Fruit fly (Drosophila melanogaster) whole organism, embryonic: ENCODE data around the gene CG7164.
A peak's percentile ranks its signal among the peaks of the same experiment; 100 is the strongest.

Experiments used
- Adf1 ChIP-seq: fragments of 200-800 bp; sonication (Bioruptor generic); IDR thresholded peaks from 2 replicates; pipeline ENCODE4 v1.3.6; 2022; ENCODE audit warnings: missing biosample characterization, missing genetic modification characterization
- Bdp1 ChIP-seq: fragments of 200-800 bp; sonication (Bioruptor generic); optimal IDR thresholded peaks from 3 replicates; lab custom pipeline; 2016; ENCODE audit warnings: missing biosample characterization, missing genetic modification characterization
- CG10267 ChIP-seq: fragments of 200-800 bp; sonication (Bioruptor generic); optimal IDR thresholded peaks from 2 replicates; lab custom pipeline; 2018; ENCODE audit warnings: missing biosample characterization, mild to moderate bottlenecking, missing genetic modification characterization, moderate library complexity
- CG11085 ChIP-seq: fragments of 200-800 bp; sonication (Bioruptor generic); IDR thresholded peaks from 2 replicates; pipeline ENCODE4 v1.3.6; 2022; ENCODE audit warnings: missing biosample characterization, missing genetic modification characterization
- CG11560 ChIP-seq: fragments of 200-800 bp; sonication (Bioruptor generic); IDR thresholded peaks from 3 replicates; pipeline ENCODE4 v1.3.6; 2022; ENCODE audit warnings: missing biosample characterization, missing genetic modification characterization
- CG11696 ChIP-seq: fragments of 200-800 bp; sonication (Bioruptor generic); IDR thresholded peaks from 2 replicates; pipeline ENCODE4 v1.3.6; 2022; ENCODE audit warnings: missing biosample characterization, missing genetic modification characterization
- CG12071 ChIP-seq: fragments of 200-800 bp; sonication (Bioruptor generic); optimal IDR thresholded peaks from 3 replicates; lab custom pipeline; 2018; ENCODE audit warnings: missing biosample characterization, mild to moderate bottlenecking, missing genetic modification characterization
- CG12769 ChIP-seq: fragments of 200-800 bp; sonication (Bioruptor generic); optimal IDR thresholded peaks from 2 replicates; lab custom pipeline; 2019; ENCODE audit warnings: missing biosample characterization, mild to moderate bottlenecking, missing genetic modification characterization, moderate library complexity
- CG12942 ChIP-seq: fragments of 200-800 bp; sonication (Bioruptor generic); optimal IDR thresholded peaks from 3 replicates; lab custom pipeline; 2016; ENCODE audit warnings: missing biosample characterization, missing genetic modification characterization
- CG14667 ChIP-seq: fragments of 200-800 bp; sonication (Bioruptor generic); IDR thresholded peaks from 2 replicates; pipeline ENCODE4 v1.3.6; 2022; ENCODE audit warnings: missing biosample characterization, missing genetic modification characterization
- CG15601 ChIP-seq: fragments of 200-800 bp; sonication (Bioruptor generic); optimal IDR thresholded peaks from 3 replicates; lab custom pipeline; 2019; ENCODE audit warnings: missing biosample characterization, mild to moderate bottlenecking, missing genetic modification characterization, moderate library complexity
- CG17612 ChIP-seq: fragments of 200-800 bp; sonication (Bioruptor generic); IDR thresholded peaks from 2 replicates; pipeline ENCODE4 v1.3.6; 2022; ENCODE audit warnings: missing biosample characterization, missing genetic modification characterization
- CG2199 ChIP-seq: fragments of 200-800 bp; sonication (Bioruptor generic); IDR thresholded peaks from 3 replicates; pipeline ENCODE4 v1.3.6; 2022; ENCODE audit warnings: missing biosample characterization, missing genetic modification characterization
- CG2202 ChIP-seq: fragments of 200-800 bp; sonication (Bioruptor generic); optimal IDR thresholded peaks from 2 replicates; lab custom pipeline; 2018; ENCODE audit warnings: missing biosample characterization, mild to moderate bottlenecking, missing genetic modification characterization
- CG2875 ChIP-seq: fragments of 200-800 bp; sonication (Bioruptor generic); optimal IDR thresholded peaks from 2 replicates; lab custom pipeline; 2017; ENCODE audit warnings: missing biosample characterization, mild to moderate bottlenecking, missing genetic modification characterization, missing genetic modification reagents
- CG3726 ChIP-seq: fragments of 200-800 bp; sonication (Bioruptor generic); IDR thresholded peaks from 3 replicates; pipeline ENCODE4, ENCODE4 v1.3.6; 2022; ENCODE audit warnings: missing biosample characterization, missing genetic modification characterization
- CG3995 ChIP-seq: fragments of 200-800 bp; sonication (Bioruptor generic); optimal IDR thresholded peaks from 3 replicates; lab custom pipeline; 2016; ENCODE audit warnings: missing biosample characterization, missing genetic modification characterization
- CG43689 ChIP-seq: fragments of 200-800 bp; sonication (Bioruptor generic); IDR thresholded peaks from 2 replicates; pipeline ENCODE4 v1.3.6; 2022; ENCODE audit warnings: missing biosample characterization, missing genetic modification characterization
- CG6254 ChIP-seq: fragments of 200-800 bp; sonication (Bioruptor generic); optimal IDR thresholded peaks from 3 replicates; lab custom pipeline; 2017; ENCODE audit warnings: mild to moderate bottlenecking, missing biosample characterization, missing genetic modification reagents, missing genetic modification characterization
- CG6813 ChIP-seq: fragments of 200-800 bp; sonication (Bioruptor generic); optimal IDR thresholded peaks from 2 replicates; lab custom pipeline; 2017; ENCODE audit warnings: missing biosample characterization, missing genetic modification characterization, mild to moderate bottlenecking, moderate library complexity, missing genetic modification reagents
- CG7357 ChIP-seq: fragments of 200-800 bp; sonication (Bioruptor generic); IDR thresholded peaks from 3 replicates; pipeline ENCODE4 v1.3.6; 2022; ENCODE audit warnings: missing biosample characterization, missing genetic modification characterization
- CG7556 ChIP-seq: fragments of 200-800 bp; sonication (Bioruptor generic); optimal IDR thresholded peaks from 2 replicates; lab custom pipeline; 2017; ENCODE audit warnings: missing biosample characterization, mild to moderate bottlenecking, missing genetic modification characterization
- CG7839 ChIP-seq: fragments of 200-800 bp; sonication (Bioruptor generic); optimal IDR thresholded peaks from 3 replicates; lab custom pipeline; 2018; ENCODE audit warnings: missing biosample characterization, mild to moderate bottlenecking, missing genetic modification characterization, moderate library complexity
- CG8089 ChIP-seq: fragments of 200-800 bp; sonication (Bioruptor generic); optimal IDR thresholded peaks from 3 replicates; lab custom pipeline; 2016; ENCODE audit warnings: missing biosample characterization, missing genetic modification characterization
- Camta ChIP-seq: fragments of 200-800 bp; sonication (Bioruptor generic); optimal IDR thresholded peaks from 2 replicates; lab custom pipeline; 2016; ENCODE audit warnings: missing biosample characterization, missing genetic modification characterization
- D ChIP-seq, 2 experiments: fragments of 200-800 bp in 1 of 2; fragments of >200 bp in 1 of 2; sonication (Bioruptor generic) in 1 of 2; optimal IDR thresholded peaks; 2 replicates in 1 of 2; 3 replicates in 1 of 2; lab custom pipeline; 2017; ENCODE audit warnings: mild to moderate bottlenecking in 1 of 2, missing biosample characterization in 1 of 2, missing genetic modification characterization in 1 of 2, missing genetic modification reagents in 1 of 2
- Doc2 ChIP-seq: fragments of 200-800 bp; sonication (Bioruptor generic); IDR thresholded peaks from 2 replicates; pipeline ENCODE4 v1.3.6; 2022; ENCODE audit warnings: missing biosample characterization, missing genetic modification characterization
- HLH4C ChIP-seq: fragments of 200-800 bp; sonication (Bioruptor generic); IDR thresholded peaks from 3 replicates; pipeline ENCODE4 v1.3.6; 2022; ENCODE audit warnings: missing biosample characterization, missing genetic modification characterization; ENCODE audit not compliant: partially characterized antibody
- Hmr ChIP-seq: fragments of 200-800 bp; sonication (Bioruptor generic); optimal IDR thresholded peaks from 3 replicates; lab custom pipeline; 2017; ENCODE audit warnings: mild to moderate bottlenecking, missing biosample characterization, missing genetic modification reagents, missing genetic modification characterization
- Nf-YC ChIP-seq: fragments of 200-800 bp; optimal IDR thresholded peaks from 3 replicates; lab custom pipeline; 2019; ENCODE audit warnings: missing biosample characterization, mild to moderate bottlenecking, missing genetic modification characterization, moderate library complexity
- Scr ChIP-seq: fragments of 200-800 bp; sonication (Bioruptor generic); IDR thresholded peaks from 2 replicates; pipeline ENCODE4 v1.3.6; 2022; ENCODE audit warnings: missing biosample characterization, missing genetic modification characterization; ENCODE audit not compliant: partially characterized antibody
- al ChIP-seq: fragments of 200-800 bp; sonication (Bioruptor generic); IDR thresholded peaks from 2 replicates; pipeline ENCODE4 v1.3.6; 2022; ENCODE audit warnings: missing biosample characterization, missing genetic modification characterization
- amos ChIP-seq: fragments of 200-800 bp; sonication (Bioruptor generic); IDR thresholded peaks from 2 replicates; pipeline ENCODE4 v1.3.6; 2022; ENCODE audit warnings: missing biosample characterization, missing genetic modification characterization; ENCODE audit not compliant: partially characterized antibody
- aop ChIP-seq: fragments of 200-800 bp; sonication (Bioruptor generic); IDR thresholded peaks from 2 replicates; pipeline ENCODE4 v1.3.6; 2022; ENCODE audit warnings: missing biosample characterization, missing genetic modification characterization
- cad ChIP-seq: fragments of >200 bp; optimal IDR thresholded peaks from 2 replicates; lab custom pipeline; 2017; ENCODE audit warnings: missing biosample characterization, missing genetic modification characterization
- cwo ChIP-seq: fragments of 200-800 bp; sonication (Bioruptor generic); optimal IDR thresholded peaks from 3 replicates; lab custom pipeline; 2017; ENCODE audit warnings: missing biosample characterization, missing genetic modification characterization, mild to moderate bottlenecking, moderate library complexity, missing genetic modification reagents
- ems ChIP-seq: fragments of 200-800 bp; sonication (Bioruptor generic); optimal IDR thresholded peaks from 3 replicates; lab custom pipeline; 2016; ENCODE audit warnings: missing biosample characterization, missing genetic modification characterization
- gcm2 ChIP-seq: fragments of 200-800 bp; sonication (Bioruptor generic); optimal IDR thresholded peaks from 2 replicates; lab custom pipeline; 2016; ENCODE audit warnings: missing biosample characterization, missing genetic modification characterization
- grn ChIP-seq: fragments of 200-800 bp; sonication (Bioruptor generic); optimal IDR thresholded peaks from 3 replicates; lab custom pipeline; 2017; ENCODE audit warnings: missing biosample characterization, missing genetic modification characterization
- inv ChIP-seq: fragments of 200-800 bp; sonication (Bioruptor generic); IDR thresholded peaks from 2 replicates; pipeline ENCODE4 v1.3.6; 2022; ENCODE audit warnings: missing biosample characterization, missing genetic modification characterization; ENCODE audit not compliant: partially characterized antibody
- klu ChIP-seq: fragments of 200-800 bp; sonication (Bioruptor generic); IDR thresholded peaks from 2 replicates; pipeline ENCODE4 v1.3.6; 2022; ENCODE audit warnings: missing biosample characterization, missing genetic modification characterization
- lbe ChIP-seq: fragments of 200-800 bp; sonication (Bioruptor generic); optimal IDR thresholded peaks from 2 replicates; lab custom pipeline; 2016; ENCODE audit warnings: missing biosample characterization, mild to moderate bottlenecking, missing genetic modification characterization
- pros ChIP-seq: fragments of 200-800 bp; sonication (Bioruptor generic); optimal IDR thresholded peaks from 3 replicates; lab custom pipeline; 2019; ENCODE audit warnings: missing biosample characterization, mild to moderate bottlenecking, missing genetic modification characterization, moderate library complexity
- rib ChIP-seq: fragments of 200-800 bp; sonication (Bioruptor generic); IDR thresholded peaks from 2 replicates; pipeline ENCODE4 v1.3.6; 2022; ENCODE audit warnings: missing biosample characterization, missing genetic modification characterization
- run ChIP-seq: fragments of 200-800 bp; sonication (Bioruptor generic); optimal IDR thresholded peaks from 3 replicates; lab custom pipeline; 2018; ENCODE audit warnings: missing biosample characterization, mild to moderate bottlenecking, missing genetic modification characterization
- sens-2 ChIP-seq: fragments of 200-800 bp; sonication (Bioruptor generic); IDR thresholded peaks from 2 replicates; pipeline ENCODE4 v1.3.6; 2022; ENCODE audit warnings: missing biosample characterization, missing genetic modification characterization
- sna ChIP-seq: fragments of 200-800 bp; sonication (Bioruptor generic); IDR thresholded peaks from 2 replicates; pipeline ENCODE4 v1.3.6; 2022; ENCODE audit warnings: missing biosample characterization, missing genetic modification characterization; ENCODE audit not compliant: partially characterized antibody
- ttk ChIP-seq: fragments of 200-800 bp; sonication (Bioruptor generic); IDR thresholded peaks from 2 replicates; pipeline ENCODE4 v2.1.2; 2022; ENCODE audit warnings: missing biosample characterization, missing genetic modification characterization
- unpg ChIP-seq: fragments of 200-800 bp; sonication (Bioruptor generic); optimal IDR thresholded peaks from 3 replicates; lab custom pipeline; 2018; ENCODE audit warnings: missing biosample characterization, mild to moderate bottlenecking, missing genetic modification characterization, moderate library complexity

CG7164 gene

DNA sequence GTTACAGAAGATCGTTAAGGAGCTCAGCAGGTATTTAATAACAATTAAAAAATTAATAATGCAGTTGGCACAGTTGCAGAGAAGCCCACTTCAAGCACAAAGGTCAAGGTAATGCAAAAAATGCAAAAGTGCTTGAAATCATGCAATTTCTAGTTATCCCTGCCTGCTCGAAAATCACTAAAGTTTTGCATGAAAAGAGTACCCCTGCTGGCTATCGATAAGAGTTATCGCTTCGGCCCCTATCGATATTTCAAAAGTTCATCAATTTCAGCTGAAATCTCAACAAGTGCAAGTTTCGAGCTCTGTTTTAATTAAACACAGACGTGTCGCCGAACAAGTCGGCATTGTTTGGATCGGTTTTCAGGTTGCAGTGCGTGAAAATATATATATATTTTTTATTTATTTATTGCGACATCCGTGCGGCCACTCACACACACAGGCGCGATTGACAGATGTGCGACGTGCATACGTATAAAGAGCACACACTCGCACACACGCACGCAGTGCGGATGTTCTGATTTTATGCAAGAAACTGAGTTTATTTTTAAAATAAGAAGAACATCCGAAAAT lies 40.1 kb downstream of the CG7164 start (continued):
- TF ChIP-seq CG12769 (tag; lab: Kevin White, UChicago) = no peak
- TF ChIP-seq ttk = peak; percentile 52; the same call in 1 of the 2 replicates
- peak; percentile 20; the same call in 1 of the 2 replicates for TF ChIP-seq Adf1 (GFP tag; lab: Robert Waterston, UW)
- no peak for TF ChIP-seq grn (GFP tag; lab: Kevin White, UChicago)
- TF ChIP-seq CG17612 = no peak
- TF ChIP-seq Hmr = peak; percentile 66
- TF ChIP-seq D (optimal IDR thresholded peaks at IDR 0.05; lab: Kevin White, UChicago) = no peak
- TF ChIP-seq D (GFP tag; optimal IDR thresholded peaks at IDR 0.05; lab: Kevin White, UChicago) = peak; percentile 40
- no peak for TF ChIP-seq CG43689 (GFP tag; lab: Robert Waterston, UW)
- peak; percentile 73 for TF ChIP-seq ems
- peak; percentile 88 for TF ChIP-seq sna (GFP tag; lab: Robert Waterston, UW)
- no peak for TF ChIP-seq CG11560 (tag; lab: Robert Waterston, UW)
- peak; percentile 15 for TF ChIP-seq CG12942 (GFP tag; lab: Kevin White, UChicago)
- no peak for TF ChIP-seq CG6254 (GFP tag; lab: Kevin White, UChicago)
- 0 out of 2 replicates have a peak, but pooled peaks have one; percentile 9 for TF ChIP-seq sens-2
- TF ChIP-seq klu (GFP tag; lab: Robert Waterston, UW) = peak; percentile 24; the same call in 1 of the 2 replicates
- TF ChIP-seq CG11696 (GFP tag; lab: Robert Waterston, UW) = no peak
- TF ChIP-seq pros (GFP tag; lab: Kevin White, UChicago) = no peak
- TF ChIP-seq CG7357 = no peak
- TF ChIP-seq lbe (GFP tag; lab: Kevin White, UChicago) = peak; percentile 42
- peak; percentile 41 for TF ChIP-seq CG15601 (tag; lab: Kevin White, UChicago)
- TF ChIP-seq HLH4C = peak; percentile 85
- TF ChIP-seq Scr (GFP tag; lab: Robert Waterston, UW) = peak; percentile 89
- TF ChIP-seq CG10267 = peak; percentile 57
- no peak for TF ChIP-seq rib (GFP tag; lab: Robert Waterston, UW)
- 0 out of 3 replicates have a peak, but pooled peaks have one; percentile 14 for TF ChIP-seq CG2199 (GFP tag; lab: Robert Waterston, UW)
- no peak; the same call in 1 of the 2 replicates for TF ChIP-seq al (GFP tag; lab: Robert Waterston, UW)
- TF ChIP-seq CG11085 = 0 out of 2 replicates have a peak, but pooled peaks have one; percentile 39
- no peak for TF ChIP-seq CG7839 (tag; lab: Kevin White, UChicago)
- no peak for TF ChIP-seq run (tag; lab: Kevin White, UChicago)
- no peak for TF ChIP-seq CG14667 (GFP tag; lab: Robert Waterston, UW)
- TF ChIP-seq CG6813 (GFP tag; lab: Kevin White, UChicago) = no peak
- TF ChIP-seq CG3995 (GFP tag; lab: Kevin White, UChicago) = peak; percentile 97
- peak; percentile 51; the same call in 1 of the 2 replicates for TF ChIP-seq aop (GFP tag; lab: Robert Waterston, UW)
- no peak for TF ChIP-seq CG2202 (tag; lab: Kevin White, UChicago)
- peak; percentile 55 for TF ChIP-seq unpg (GFP tag; lab: Kevin White, UChicago)
- TF ChIP-seq amos = peak; percentile 82
- TF ChIP-seq gcm2 = no peak
- TF ChIP-seq CG12071 = no peak
- peak; percentile 53 for TF ChIP-seq Camta (GFP tag; lab: Kevin White, UChicago)
- peak; percentile 39 for TF ChIP-seq CG2875 (GFP tag; lab: Kevin White, UChicago)
- no peak for TF ChIP-seq Doc2 (GFP tag; lab: Robert Waterston, UW)
- peak; percentile 36 for TF ChIP-seq CG8089 (GFP tag; lab: Kevin White, UChicago)
- peak; percentile 33 for TF ChIP-seq CG7556 (GFP tag; lab: Kevin White, UChicago)
- TF ChIP-seq cwo (GFP tag; lab: Kevin White, UChicago) = no peak
- peak; percentile 29; the same call in 1 of the 3 replicates for TF ChIP-seq CG3726 (GFP tag; lab: Robert Waterston, UW)
- no peak for TF ChIP-seq Bdp1 (GFP tag; lab: Kevin White, UChicago)
- no peak for TF ChIP-seq cad (GFP tag; lab: Kevin White, UChicago)
- TF ChIP-seq inv = peak; percentile 77
- TF ChIP-seq Nf-YC (tag; lab: Kevin White, UChicago) = peak; percentile 61
